Fruit fly (Drosophila melanogaster): ENCODE measurements around the gene Ugt303B3.

The Ugt303B3 gene

dm6 chr3R:23508304-23508703 is 26.3 kb downstream of the Ugt303B3 start (continued):
- TF ChIP-seq CG3032 (tag; optimal IDR thresholded peaks at IDR 0.05) (peak; percentile 64), eg (GFP tag; IDR thresholded peaks at IDR 0.05) (peak; percentile 51; the same call in 2 of the 3 replicates), Ets96B (tag; optimal IDR thresholded peaks at IDR 0.05) (peak; percentile 78), CG11294 (GFP tag; IDR thresholded peaks at IDR 0.05) (no peak), CG31627 (GFP tag; optimal IDR thresholded peaks at IDR 0.05) (peak; percentile 47), spab (GFP tag; optimal IDR thresholded peaks at IDR 0.05) (peak; percentile 58), CG11762 (GFP tag; optimal IDR thresholded peaks at IDR 0.05; ENCODE audit: insufficient read depth) (peak; percentile 78), Sox15 (GFP tag; optimal IDR thresholded peaks at IDR 0.05) (peak; percentile 61), achi (GFP tag; optimal IDR thresholded peaks at IDR 0.05) (peak; percentile 75), CG16779 (tag; optimal IDR thresholded peaks at IDR 0.05) (no peak), CG34406 (GFP tag; optimal IDR thresholded peaks at IDR 0.05) (peak; percentile 89), salr (GFP tag; optimal IDR thresholded peaks at IDR 0.05) (peak; percentile 13 to 42), CG8319 (GFP tag; optimal IDR thresholded peaks at IDR 0.05) (peak; percentile 65)

DNA sequence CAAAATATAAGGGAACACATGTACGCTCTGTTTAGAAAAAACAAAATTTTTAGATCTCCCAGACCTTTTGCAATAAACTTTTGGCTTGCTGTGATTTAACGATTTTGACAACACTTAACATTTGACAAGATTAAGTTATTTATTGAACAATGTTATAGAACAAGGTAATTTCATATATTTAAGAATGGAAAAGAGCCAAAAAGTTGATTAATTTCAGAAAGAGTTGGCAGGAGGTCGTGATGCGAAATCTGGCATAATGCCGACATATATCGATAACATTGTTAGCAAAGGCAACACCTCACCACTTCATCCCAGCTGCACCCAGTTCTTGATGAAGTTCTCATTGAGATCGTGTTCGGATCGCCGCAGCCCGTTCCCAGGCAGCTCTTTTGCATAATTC is 27.2 kb downstream of the Ugt303B3 start, which contains the start of gene CG34289:
Gene CG34289 (minus strand): TSS at position 101 of the 400 bp plus-strand sequence.
- TF ChIP-seq CG6808 (GFP tag; optimal IDR thresholded peaks at IDR 0.05): no peak
- no peak for TF ChIP-seq CG9139 (GFP tag; optimal IDR thresholded peaks at IDR 0.05)
- TF ChIP-seq fd59A (GFP tag; optimal IDR thresholded peaks at IDR 0.05): no peak
- no peak for TF ChIP-seq Smox (GFP tag; optimal IDR thresholded peaks at IDR 0.05)
- TF ChIP-seq Sox102F (GFP tag; optimal IDR thresholded peaks at IDR 0.05): no peak
- TF ChIP-seq CG3032 (tag; optimal IDR thresholded peaks at IDR 0.05): no peak
- no peak for TF ChIP-seq CG11762 (GFP tag; optimal IDR thresholded peaks at IDR 0.05; ENCODE audit: insufficient read depth)
- no peak for TF ChIP-seq pdm3 (GFP tag; optimal IDR thresholded peaks at IDR 0.05)
- TF ChIP-seq salr (GFP tag; optimal IDR thresholded peaks at IDR 0.05): no peak
- TF ChIP-seq dac (GFP tag; optimal IDR thresholded peaks at IDR 0.05): no peak

DNA sequence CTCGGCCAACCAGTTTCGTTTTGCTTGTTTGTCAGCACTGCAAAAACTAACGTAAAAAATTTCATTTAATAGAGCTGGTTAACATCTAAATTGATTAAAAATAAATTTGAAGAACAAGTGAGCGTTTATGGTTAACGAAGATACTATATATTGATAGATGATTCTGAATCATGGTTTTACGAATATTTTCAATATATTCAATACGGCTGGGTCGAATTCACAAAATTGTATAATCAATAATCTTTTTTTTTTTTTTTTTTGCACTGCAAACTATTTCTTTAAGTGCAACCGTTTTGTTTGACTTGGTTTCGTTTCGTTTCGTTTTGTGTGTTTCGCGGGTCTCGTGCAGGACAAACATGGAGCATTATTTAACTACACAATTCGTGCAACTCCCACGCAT is 29.8 kb downstream of the Ugt303B3 start:
- TF ChIP-seq Ets96B (tag; optimal IDR thresholded peaks at IDR 0.05) (no peak), CG8632 (GFP tag; optimal IDR thresholded peaks at IDR 0.05) (no peak), fd85E (GFP tag; optimal IDR thresholded peaks at IDR 0.05) (no peak), pdm3 (GFP tag; optimal IDR thresholded peaks at IDR 0.05) (peak; percentile 60), CG6276 (GFP tag; optimal IDR thresholded peaks at IDR 0.05) (peak; percentile 82), OdsH (GFP tag; optimal IDR thresholded peaks at IDR 0.05) (peak; percentile 26), CG32006 (GFP tag; optimal IDR thresholded peaks at IDR 0.05) (peak; percentile 81), CG3919 (GFP tag; optimal IDR thresholded peaks at IDR 0.05) (peak; percentile 44), spab (GFP tag; optimal IDR thresholded peaks at IDR 0.05) (no peak), vri (GFP tag; optimal IDR thresholded peaks at IDR 0.05) (peak; percentile 36), CG8119 (GFP tag; IDR thresholded peaks at IDR 0.05) (peak; percentile 86), salr (GFP tag; optimal IDR thresholded peaks at IDR 0.05) (peak in 1 of 2 experiments; percentile 44), CG10631 (GFP tag; optimal IDR thresholded peaks at IDR 0.05) (peak; percentile 22), CG11762 (GFP tag; optimal IDR thresholded peaks at IDR 0.05; ENCODE audit: insufficient read depth) (peak; percentile 25), Ets21C (GFP tag; optimal IDR thresholded peaks at IDR 0.05) (peak; percentile 36), eg (GFP tag; IDR thresholded peaks at IDR 0.05) (peak; percentile 60; the same call in 2 of the 3 replicates), Blimp-1 (GFP tag; optimal IDR thresholded peaks at IDR 0.05) (no peak), Eip75B (GFP tag; optimal IDR thresholded peaks at IDR 0.05) (peak; percentile 22), CG11294 (GFP tag; IDR thresholded peaks at IDR 0.05) (no peak), lz (GFP tag; optimal IDR thresholded peaks at IDR 0.05) (peak; percentile 60), dac (GFP tag; optimal IDR thresholded peaks at IDR 0.05) (peak; percentile 10), esn (GFP tag; optimal IDR thresholded peaks at IDR 0.05) (peak; percentile 69), CG1621 (tag; optimal IDR thresholded peaks at IDR 0.05) (no peak), CG16779 (tag; optimal IDR thresholded peaks at IDR 0.05) (no peak), Gug (GFP tag; IDR thresholded peaks at IDR 0.05) (0 out of 2 replicates have a peak, but pooled peaks have one; percentile 11), CG9139 (GFP tag; optimal IDR thresholded peaks at IDR 0.05) (no peak), CG7368 (GFP tag; optimal IDR thresholded peaks at IDR 0.05) (no peak), acj6 (GFP tag; optimal IDR thresholded peaks at IDR 0.05) (peak; percentile 37), fkh (GFP tag; optimal IDR thresholded peaks at IDR 0.05) (no peak), Met (GFP tag; optimal IDR thresholded peaks at IDR 0.05) (peak; percentile 69), svp (GFP tag) (peak; percentile 87), Hr38 (GFP tag; optimal IDR thresholded peaks at IDR 0.05) (no peak), CG6163 (GFP tag; IDR thresholded peaks at IDR 0.05) (peak; percentile 40; the same call in 1 of the 3 replicates), Eip93F (GFP tag; optimal IDR thresholded peaks at IDR 0.05) (no peak), CG34406 (GFP tag; optimal IDR thresholded peaks at IDR 0.05) (peak; percentile 28), Sox102F (GFP tag; optimal IDR thresholded peaks at IDR 0.05) (peak; percentile 54), ss (GFP tag; optimal IDR thresholded peaks at IDR 0.05) (no peak)

All from whole organism, prepupa.